Fruit fly (Drosophila melanogaster) whole organism, embryonic: Measurements from ENCODE around the gene CG6654.

ENCODE experiments used
- Atf6 ChIP-seq: fragments of 200-800 bp; sonication (Bioruptor generic); IDR thresholded peaks from 2 replicates; pipeline ENCODE4 v1.3.6; 2022; ENCODE audit warnings: missing biosample characterization, missing genetic modification characterization
- Awh ChIP-seq: fragments of 200-800 bp; sonication (Bioruptor generic); IDR thresholded peaks from 2 replicates; pipeline ENCODE4, ENCODE4 v1.3.6; 2022; ENCODE audit warnings: missing biosample characterization, missing genetic modification characterization
- CG10274 ChIP-seq: fragments of 200-800 bp; sonication (Bioruptor generic); optimal IDR thresholded peaks from 3 replicates; lab custom pipeline; 2017; ENCODE audit warnings: missing biosample characterization, mild to moderate bottlenecking, missing genetic modification characterization
- CG10321 ChIP-seq: fragments of 200-800 bp; sonication (Bioruptor generic); IDR thresholded peaks from 2 replicates; pipeline ENCODE4 v1.3.6; 2022; ENCODE audit warnings: missing biosample characterization, missing genetic modification characterization
- CG10462 ChIP-seq: fragments of 200-800 bp; sonication (Bioruptor generic); optimal IDR thresholded peaks from 2 replicates; lab custom pipeline; 2016; ENCODE audit warnings: missing biosample characterization, missing genetic modification characterization
- CG10959 ChIP-seq: fragments of 200-800 bp; sonication (Bioruptor generic); IDR thresholded peaks from 2 replicates; pipeline ENCODE4 v1.3.6; 2022; ENCODE audit warnings: missing biosample characterization, missing genetic modification characterization
- CG10979 ChIP-seq: fragments of 200-800 bp; sonication (Bioruptor generic); optimal IDR thresholded peaks from 2 replicates; lab custom pipeline; 2018; ENCODE audit warnings: missing biosample characterization, mild to moderate bottlenecking, missing genetic modification characterization, moderate library complexity
- CG11696 ChIP-seq: fragments of 200-800 bp; sonication (Bioruptor generic); IDR thresholded peaks from 2 replicates; pipeline ENCODE4 v1.3.6; 2022; ENCODE audit warnings: missing biosample characterization, missing genetic modification characterization
- CG13296 ChIP-seq: fragments of 200-800 bp; sonication (Bioruptor generic); optimal IDR thresholded peaks from 3 replicates; lab custom pipeline; 2018; ENCODE audit warnings: missing biosample characterization, mild to moderate bottlenecking, missing genetic modification characterization
- CG1647 ChIP-seq: fragments of 200-800 bp; sonication (Bioruptor generic); optimal IDR thresholded peaks from 3 replicates; lab custom pipeline; 2016; ENCODE audit warnings: missing biosample characterization, missing genetic modification characterization
- CG16815 ChIP-seq: fragments of 200-800 bp; sonication (Bioruptor generic); optimal IDR thresholded peaks from 3 replicates; lab custom pipeline; 2017; ENCODE audit warnings: missing biosample characterization, mild to moderate bottlenecking, missing genetic modification characterization
- CG18262 ChIP-seq: fragments of 200-800 bp; optimal IDR thresholded peaks from 3 replicates; lab custom pipeline; 2019; ENCODE audit warnings: missing biosample characterization, mild to moderate bottlenecking, missing genetic modification characterization, moderate library complexity
- CG1832 ChIP-seq: fragments of 200-800 bp; sonication (Bioruptor generic); optimal IDR thresholded peaks from 2 replicates; lab custom pipeline; 2017; ENCODE audit warnings: missing biosample characterization, mild to moderate bottlenecking, missing genetic modification characterization, inconsistent platforms
- CG18476 ChIP-seq: fragments of 200-800 bp; sonication (Bioruptor generic); optimal IDR thresholded peaks from 2 replicates; lab custom pipeline; 2016; ENCODE audit warnings: missing biosample characterization, mild to moderate bottlenecking, missing genetic modification characterization
- CG31365 ChIP-seq: fragments of 200-800 bp; sonication (Bioruptor generic); optimal IDR thresholded peaks from 2 replicates; lab custom pipeline; 2018; ENCODE audit warnings: missing biosample characterization, mild to moderate bottlenecking, missing genetic modification characterization
- CG34376 ChIP-seq: fragments of 200-800 bp; sonication (Bioruptor generic); optimal IDR thresholded peaks from 2 replicates; lab custom pipeline; 2018; ENCODE audit warnings: missing biosample characterization, mild to moderate bottlenecking, missing genetic modification characterization
- CG34422 ChIP-seq: fragments of 200-800 bp; sonication (Bioruptor generic); IDR thresholded peaks from 3 replicates; pipeline ENCODE4 v1.3.6; 2022; ENCODE audit warnings: missing biosample characterization, missing genetic modification characterization
- CG4707 ChIP-seq: fragments of 200-800 bp; sonication (Bioruptor generic); optimal IDR thresholded peaks from 2 replicates; lab custom pipeline; 2018; ENCODE audit warnings: missing biosample characterization, mild to moderate bottlenecking, missing genetic modification characterization, moderate library complexity
- CG5180 ChIP-seq: fragments of 200-800 bp; sonication (Bioruptor generic); optimal IDR thresholded peaks from 3 replicates; lab custom pipeline; 2017; ENCODE audit warnings: missing biosample characterization, missing genetic modification characterization, mild to moderate bottlenecking, moderate library complexity, missing genetic modification reagents
- CG8290 ChIP-seq, 3 experiments: fragments of 200-800 bp; sonication (Bioruptor generic); optimal IDR thresholded peaks; 2 replicates each; lab custom pipeline; 2016 to 2019; ENCODE audit warnings: missing biosample characterization in 3 of 3, missing genetic modification characterization in 3 of 3, mild to moderate bottlenecking in 2 of 3, moderate library complexity in 1 of 3
- CTCF ChIP-seq: fragments of 200-800 bp; sonication (Bioruptor generic); optimal IDR thresholded peaks from 2 replicates; lab custom pipeline; 2017; ENCODE audit warnings: missing biosample characterization, mild to moderate bottlenecking, missing genetic modification characterization, moderate library complexity
- Dek ChIP-seq: fragments of 200-800 bp; sonication (Bioruptor generic); optimal IDR thresholded peaks from 3 replicates; lab custom pipeline; 2019; ENCODE audit warnings: missing biosample characterization, mild to moderate bottlenecking, missing genetic modification characterization, moderate library complexity
- E2f2 ChIP-seq: fragments of 200-800 bp; sonication (Bioruptor generic); IDR thresholded peaks from 2 replicates; pipeline ENCODE4 v1.3.6; 2022; ENCODE audit warnings: missing biosample characterization, missing genetic modification characterization
- HHEX ChIP-seq: fragments of 200-800 bp; sonication (Bioruptor generic); optimal IDR thresholded peaks from 3 replicates; lab custom pipeline; 2017; ENCODE audit warnings: missing biosample characterization, mild to moderate bottlenecking, missing genetic modification characterization, missing genetic modification reagents
- Hr51 ChIP-seq, 2 experiments: fragments of 200-800 bp; sonication (Bioruptor generic); optimal IDR thresholded peaks; 2 replicates in 1 of 2; 3 replicates in 1 of 2; lab custom pipeline; 2016 to 2018; ENCODE audit warnings: missing biosample characterization in 2 of 2, missing genetic modification characterization in 2 of 2, mild to moderate bottlenecking in 1 of 2, moderate library complexity in 1 of 2
- Hsf ChIP-seq: fragments of 200-800 bp; sonication (Bioruptor generic); optimal IDR thresholded peaks from 3 replicates; lab custom pipeline; 2016; ENCODE audit warnings: missing biosample characterization, missing genetic modification characterization
- Jarid2 ChIP-seq: fragments of 200-800 bp; sonication (Bioruptor generic); optimal IDR thresholded peaks from 3 replicates; lab custom pipeline; 2017; ENCODE audit warnings: mild to moderate bottlenecking, missing biosample characterization, missing genetic modification reagents, missing genetic modification characterization
- Med ChIP-seq: fragments of 200-800 bp; sonication (Bioruptor generic); peaks from one replicate; lab custom pipeline; 2016; ENCODE audit warnings: missing biosample characterization, missing genetic modification characterization, mild to moderate bottlenecking, inconsistent platforms, moderate library complexity
- NC2α ChIP-seq: fragments of 200-800 bp; sonication (Bioruptor generic); optimal IDR thresholded peaks from 2 replicates; lab custom pipeline; 2016; ENCODE audit warnings: missing biosample characterization, missing genetic modification characterization
- NC2β ChIP-seq: fragments of 200-800 bp; sonication (Bioruptor generic); optimal IDR thresholded peaks from 2 replicates; lab custom pipeline; 2016; ENCODE audit warnings: missing biosample characterization, missing genetic modification characterization
- Oli ChIP-seq: fragments of 200-800 bp; sonication (Bioruptor generic); optimal IDR thresholded peaks from 2 replicates; lab custom pipeline; 2018; ENCODE audit warnings: missing biosample characterization, mild to moderate bottlenecking, missing genetic modification characterization, moderate library complexity
- Six4 ChIP-seq: fragments of 200-800 bp; sonication (Bioruptor generic); optimal IDR thresholded peaks from 2 replicates; lab custom pipeline; 2016; ENCODE audit warnings: missing biosample characterization, missing genetic modification characterization
- YL-1 ChIP-seq: fragments of 200-800 bp; sonication (Bioruptor generic); optimal IDR thresholded peaks from 3 replicates; lab custom pipeline; 2017; ENCODE audit warnings: missing biosample characterization, mild to moderate bottlenecking, missing genetic modification characterization
- amos ChIP-seq: fragments of 200-800 bp; sonication (Bioruptor generic); IDR thresholded peaks from 2 replicates; pipeline ENCODE4 v1.3.6; 2022; ENCODE audit warnings: missing biosample characterization, missing genetic modification characterization; ENCODE audit not compliant: partially characterized antibody
- bcd ChIP-seq: fragments of 200-800 bp; sonication (Bioruptor generic); optimal IDR thresholded peaks from 2 replicates; lab custom pipeline; 2017; ENCODE audit warnings: missing biosample characterization, mild to moderate bottlenecking, missing genetic modification characterization
- chinmo ChIP-seq: fragments of 200-800 bp; sonication (Bioruptor generic); IDR thresholded peaks from 4 replicates; pipeline ENCODE4 v1.3.6; 2022; ENCODE audit warnings: missing biosample characterization, missing genetic modification characterization; ENCODE audit not compliant: partially characterized antibody
- kah ChIP-seq: fragments of 200-800 bp; sonication (Bioruptor generic); optimal IDR thresholded peaks from 2 replicates; lab custom pipeline; 2018; ENCODE audit warnings: missing biosample characterization, mild to moderate bottlenecking, missing genetic modification characterization
- kay ChIP-seq: fragments of 200-800 bp; sonication (Bioruptor generic); optimal IDR thresholded peaks from 2 replicates; lab custom pipeline; 2016; ENCODE audit warnings: missing biosample characterization, missing genetic modification characterization
- lbe ChIP-seq: fragments of 200-800 bp; sonication (Bioruptor generic); optimal IDR thresholded peaks from 2 replicates; lab custom pipeline; 2016; ENCODE audit warnings: missing biosample characterization, mild to moderate bottlenecking, missing genetic modification characterization
- lov ChIP-seq, 2 experiments: fragments of 200-800 bp in 1 of 2; fragments of >200 bp in 1 of 2; sonication (Bioruptor generic) in 1 of 2; IDR thresholded peaks in 1 of 2; optimal IDR thresholded peaks in 1 of 2; 2 replicates in 1 of 2; 3 replicates in 1 of 2; pipeline versions ENCODE4 v1.3.6 to Lab custom; 2017 to 2022; ENCODE audit warnings: missing biosample characterization in 1 of 2, missing genetic modification characterization in 1 of 2
- pfk ChIP-seq: fragments of 200-800 bp; sonication (Bioruptor generic); optimal IDR thresholded peaks from 2 replicates; lab custom pipeline; 2018; ENCODE audit warnings: missing biosample characterization, mild to moderate bottlenecking, missing genetic modification characterization, moderate library complexity
- phol ChIP-seq: fragments of 200-800 bp; sonication (Bioruptor generic); optimal IDR thresholded peaks from 3 replicates; lab custom pipeline; 2018; ENCODE audit warnings: missing biosample characterization, mild to moderate bottlenecking, missing genetic modification characterization, moderate library complexity
- pum ChIP-seq: fragments of 200-800 bp; sonication (Bioruptor generic); optimal IDR thresholded peaks from 2 replicates; lab custom pipeline; 2016; ENCODE audit warnings: missing biosample characterization, missing genetic modification characterization
- scrt ChIP-seq: fragments of 200-800 bp; sonication (Bioruptor generic); optimal IDR thresholded peaks from 2 replicates; lab custom pipeline; 2018; ENCODE audit warnings: missing biosample characterization, mild to moderate bottlenecking, missing genetic modification characterization, moderate library complexity
- sens-2 ChIP-seq: fragments of 200-800 bp; sonication (Bioruptor generic); IDR thresholded peaks from 2 replicates; pipeline ENCODE4 v1.3.6; 2022; ENCODE audit warnings: missing biosample characterization, missing genetic modification characterization
- slp2 ChIP-seq: fragments of 200-800 bp; sonication (Bioruptor generic); optimal IDR thresholded peaks from 2 replicates; lab custom pipeline; 2016; ENCODE audit warnings: missing biosample characterization, missing genetic modification characterization
- sqz ChIP-seq: fragments of 200-800 bp; sonication (Bioruptor generic); optimal IDR thresholded peaks from 3 replicates; lab custom pipeline; 2018; ENCODE audit warnings: missing biosample characterization, mild to moderate bottlenecking, missing genetic modification characterization
- tin ChIP-seq: fragments of 200-800 bp; sonication (Bioruptor generic); optimal IDR thresholded peaks from 3 replicates; lab custom pipeline; 2016; ENCODE audit warnings: missing biosample characterization, missing genetic modification characterization
- tna ChIP-seq: fragments of 200-800 bp; sonication (Bioruptor generic); IDR thresholded peaks from 2 replicates; pipeline ENCODE4 v1.3.6; 2022; ENCODE audit warnings: missing biosample characterization, missing genetic modification characterization; ENCODE audit not compliant: partially characterized antibody

Gene CG6654

dm6 chr3R:15229329-15229876 is 15.9 kb upstream of the CG6654 start, which contains the start of the genes Art3 and mRpS10 (continued):
- TF ChIP-seq pfk = peak; percentile 84
- peak; percentile 100 for TF ChIP-seq CG13296 (GFP tag; lab: Kevin White, UChicago)
- TF ChIP-seq CG16815 = peak; percentile 100
- peak; percentile 100 for TF ChIP-seq NC2β (GFP tag; lab: Kevin White, UChicago)
- TF ChIP-seq CG8290 (GFP tag; optimal IDR thresholded peaks at IDR 0.05; lab: Kevin White, UChicago) = peak; percentile 100
- TF ChIP-seq CG8290 (tag; optimal IDR thresholded peaks at IDR 0.05; lab: Kevin White, UChicago) = peak; percentile 99 to 100
- TF ChIP-seq CG10321 (GFP tag; lab: Robert Waterston, UW) = peak; percentile 92
- TF ChIP-seq amos = no peak
- peak; percentile 99 for TF ChIP-seq CG18476 (GFP tag; lab: Kevin White, UChicago)
- peak; percentile 100 for TF ChIP-seq slp2 (GFP tag; lab: Kevin White, UChicago)
- TF ChIP-seq Atf6 = peak; percentile 100
- peak; percentile 95 for TF ChIP-seq CG31365
- TF ChIP-seq CG1647 (GFP tag; lab: Kevin White, UChicago) = peak; percentile 100
- peak; percentile 99 for TF ChIP-seq lbe (GFP tag; lab: Kevin White, UChicago)
- peak; percentile 100 for TF ChIP-seq Hsf
- TF ChIP-seq Med = peak; percentile 100
- TF ChIP-seq CG10979 (tag; lab: Kevin White, UChicago) = peak; percentile 100
- peak; percentile 100 for TF ChIP-seq Dek (tag; lab: Kevin White, UChicago)
- peak; percentile 99 for TF ChIP-seq NC2α (GFP tag; lab: Kevin White, UChicago)
- TF ChIP-seq lov (optimal IDR thresholded peaks at IDR 0.05; lab: Kevin White, UChicago) = no peak
- peak; percentile 100 for TF ChIP-seq lov (GFP tag; IDR thresholded peaks at IDR 0.05; lab: Robert Waterston, UW)
- peak; percentile 96 for TF ChIP-seq E2f2 (GFP tag; lab: Robert Waterston, UW)
- peak; percentile 100 for TF ChIP-seq sqz
- peak; percentile 100 for TF ChIP-seq CG34376
- TF ChIP-seq sens-2 = peak; percentile 100
- peak; percentile 100 for TF ChIP-seq phol (tag; lab: Kevin White, UChicago)
- no peak for TF ChIP-seq CG1832 (GFP tag; lab: Kevin White, UChicago)
- TF ChIP-seq kay (GFP tag; lab: Kevin White, UChicago) = peak; percentile 100
- TF ChIP-seq CG34422 (GFP tag; lab: Robert Waterston, UW) = peak; percentile 100
- TF ChIP-seq pum (GFP tag; lab: Kevin White, UChicago) = peak; percentile 100
- peak; percentile 100 for TF ChIP-seq HHEX
- TF ChIP-seq chinmo = no peak
- peak; percentile 82 for TF ChIP-seq CTCF (GFP tag; lab: Kevin White, UChicago)
- TF ChIP-seq Awh = peak; percentile 100
- TF ChIP-seq CG10462 (GFP tag; lab: Kevin White, UChicago) = peak; percentile 100
- TF ChIP-seq CG5180 (GFP tag; lab: Kevin White, UChicago) = peak; percentile 94
- peak; percentile 100 for TF ChIP-seq Hr51 (GFP tag; optimal IDR thresholded peaks at IDR 0.05; lab: Kevin White, UChicago)
- peak; percentile 98 for TF ChIP-seq CG4707 (GFP tag; lab: Kevin White, UChicago)
- TF ChIP-seq Jarid2 (GFP tag; lab: Kevin White, UChicago) = no peak
- TF ChIP-seq YL-1 (GFP tag; lab: Kevin White, UChicago) = peak; percentile 100
- peak; percentile 100 for TF ChIP-seq CG18262 (tag; lab: Kevin White, UChicago)
- peak; percentile 96 for TF ChIP-seq CG10274 (GFP tag; lab: Kevin White, UChicago)
- peak; percentile 100 for TF ChIP-seq Oli (tag; lab: Kevin White, UChicago)
- TF ChIP-seq Six4 (GFP tag; lab: Kevin White, UChicago) = peak; percentile 100
- peak; percentile 100 for TF ChIP-seq bcd (GFP tag; lab: Kevin White, UChicago)
- 0 out of 2 replicates have a peak, but pooled peaks have one; percentile 10 for TF ChIP-seq tna (GFP tag; lab: Robert Waterston, UW)
- peak; percentile 100 for TF ChIP-seq CG10959 (GFP tag; lab: Robert Waterston, UW)
- peak; percentile 99 for TF ChIP-seq CG11696 (GFP tag; lab: Robert Waterston, UW)
- TF ChIP-seq scrt (GFP tag; lab: Kevin White, UChicago) = peak; percentile 99
- peak; percentile 99 for TF ChIP-seq kah (GFP tag; lab: Kevin White, UChicago)
- peak; percentile 100 for TF ChIP-seq tin
